Fruit fly (Drosophila melanogaster): ENCODE results near the gene CG5151.

CG5151 gene

dm6 chr3L:16159161-16160072, 5.1 kb downstream of the CG5151 start:
- peak; percentile 41 for TF ChIP-seq EcR (GFP tag; optimal IDR thresholded peaks at IDR 0.05)
- TF ChIP-seq fd96Ca (GFP tag; IDR thresholded peaks at IDR 0.05), result no peak
- TF ChIP-seq CG12605 (GFP tag; IDR thresholded peaks at IDR 0.05), result no peak
- TF ChIP-seq Snoo (tag; optimal IDR thresholded peaks at IDR 0.05), result peak; percentile 19
- TF ChIP-seq gl (tag; optimal IDR thresholded peaks at IDR 0.05), result peak; percentile 45
- no peak for TF ChIP-seq CG32121 (GFP tag; IDR thresholded peaks at IDR 0.05)

- peak; percentile 71 for TF ChIP-seq EcR (GFP tag; optimal IDR thresholded peaks at IDR 0.05)
- no peak; the same call in 2 of the 3 replicates for TF ChIP-seq fd96Ca (GFP tag; IDR thresholded peaks at IDR 0.05)
- no peak for TF ChIP-seq rn (GFP tag; IDR thresholded peaks at IDR 0.05)
- peak; percentile 29; the same call in 1 of the 2 replicates for TF ChIP-seq Ets98B (GFP tag; IDR thresholded peaks at IDR 0.05)
Measured at dm6 chr3L:16158322-16158721, 6.2 kb downstream of the CG5151 start.

- no peak for TF ChIP-seq CG32121 (GFP tag; IDR thresholded peaks at IDR 0.05)
- TF ChIP-seq gl (tag; optimal IDR thresholded peaks at IDR 0.05), result no peak
- peak; percentile 57 for TF ChIP-seq CG8159 (tag; optimal IDR thresholded peaks at IDR 0.05)
- peak; percentile 43 for TF ChIP-seq Pif1B (GFP tag; optimal IDR thresholded peaks at IDR 0.05)
- no peak for TF ChIP-seq CG13204 (GFP tag; optimal IDR thresholded peaks at IDR 0.05)
- peak; percentile 47; the same call in 2 of the 3 replicates for TF ChIP-seq CG4496 (GFP tag; IDR thresholded peaks at IDR 0.05)
- peak; percentile 9 for TF ChIP-seq CG34367 (tag; optimal IDR thresholded peaks at IDR 0.05)
- no peak for TF ChIP-seq Snoo (tag; optimal IDR thresholded peaks at IDR 0.05)
- peak; percentile 31 for TF ChIP-seq CG15710 (tag; optimal IDR thresholded peaks at IDR 0.05)
- no peak for TF ChIP-seq CG12605 (GFP tag; IDR thresholded peaks at IDR 0.05)
- TF ChIP-seq CG9948 (tag; optimal IDR thresholded peaks at IDR 0.05), result peak; percentile 61
- peak; percentile 69 for TF ChIP-seq Pif1A (GFP tag; optimal IDR thresholded peaks at IDR 0.05)
- peak; percentile 69 for TF ChIP-seq CG14655 (GFP tag; optimal IDR thresholded peaks at IDR 0.05)
- TF ChIP-seq CG8301 (tag; optimal IDR thresholded peaks at IDR 0.05), result peak; percentile 71
- TF ChIP-seq rn (GFP tag; IDR thresholded peaks at IDR 0.05), result 0 out of 2 replicates have a peak, but pooled peaks have one; percentile 22
- TF ChIP-seq CG10348 (GFP tag; IDR thresholded peaks at IDR 0.05), result no peak
- peak; percentile 50 for TF ChIP-seq CG17806 (tag; optimal IDR thresholded peaks at IDR 0.05)
- TF ChIP-seq EcR (GFP tag; optimal IDR thresholded peaks at IDR 0.05), result no peak
- peak; percentile 32 for TF ChIP-seq D1 (tag; optimal IDR thresholded peaks at IDR 0.05)
- no peak for TF ChIP-seq fd96Ca (GFP tag; IDR thresholded peaks at IDR 0.05)
- no peak for TF ChIP-seq Ets98B (GFP tag; IDR thresholded peaks at IDR 0.05)
Measured at dm6 chr3L:16157251-16158190, 7.0 kb downstream of the CG5151 start.

dm6 chr3L:16156788-16157208, 7.7 kb downstream of the CG5151 start:
- TF ChIP-seq Ets98B (GFP tag; IDR thresholded peaks at IDR 0.05) (peak; percentile 52; the same call in 1 of the 2 replicates), fd96Ca (GFP tag; IDR thresholded peaks at IDR 0.05) (no peak), CG8301 (tag; optimal IDR thresholded peaks at IDR 0.05) (no peak), CG4496 (GFP tag; IDR thresholded peaks at IDR 0.05) (peak; percentile 37; the same call in 1 of the 3 replicates), Pif1A (GFP tag; optimal IDR thresholded peaks at IDR 0.05) (no peak)

dm6 chr3L:16155547-16155946, 9.0 kb downstream of the CG5151 start:
- TF ChIP-seq CG4496 (GFP tag; IDR thresholded peaks at IDR 0.05) (0 out of 3 replicates have a peak, but pooled peaks have one; percentile 46), Pif1A (GFP tag; optimal IDR thresholded peaks at IDR 0.05) (no peak), CG17806 (tag; optimal IDR thresholded peaks at IDR 0.05) (no peak), CG9948 (tag; optimal IDR thresholded peaks at IDR 0.05) (no peak), Snoo (tag; optimal IDR thresholded peaks at IDR 0.05) (no peak), CG13204 (GFP tag; optimal IDR thresholded peaks at IDR 0.05) (no peak)

- TF ChIP-seq CG8159 (tag; optimal IDR thresholded peaks at IDR 0.05), result no peak
- TF ChIP-seq EcR (GFP tag; optimal IDR thresholded peaks at IDR 0.05), result peak; percentile 3
- 0 out of 3 replicates have a peak, but pooled peaks have one; percentile 8 for TF ChIP-seq CG4496 (GFP tag; IDR thresholded peaks at IDR 0.05)
Measured at dm6 chr3L:16153650-16154049, 10.9 kb downstream of the CG5151 start.
